Fruit fly (Drosophila melanogaster): ENCODE results near the gene Ostgamma.

DNA sequence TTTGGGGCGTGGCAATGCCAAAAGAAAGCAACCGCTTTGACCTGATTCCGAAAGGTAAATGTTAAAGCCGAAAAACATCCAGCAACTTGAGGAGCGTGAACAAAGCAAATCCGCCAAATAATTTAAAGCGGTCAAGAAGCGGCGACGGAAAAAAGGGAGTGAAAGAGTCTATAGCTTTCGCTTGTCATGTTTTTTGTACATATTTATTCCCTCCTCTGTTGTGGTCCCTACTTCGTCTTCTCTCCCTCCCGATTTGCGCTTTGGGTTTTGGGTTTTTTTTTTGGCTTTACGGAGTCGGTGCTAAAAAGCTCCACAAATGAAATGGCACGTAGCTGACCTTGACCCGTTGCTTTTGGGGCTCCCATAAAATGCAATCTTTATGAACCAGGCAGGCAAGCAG, 33.9 kb downstream of the Ostgamma start:
- TF ChIP-seq CG7101 (tag; optimal IDR thresholded peaks at IDR 0.05) (no peak), kay (GFP tag; ENCODE audit: borderline replicate concordance) (no peak), CG7045 (GFP tag; optimal IDR thresholded peaks at IDR 0.05) (no peak)
